Worm (Caenorhabditis elegans): ENCODE results near the gene C50B8.5.

- TF ChIP-seq him-1 (tag; optimal IDR thresholded peaks at IDR 0.05) = no peak
- TF ChIP-seq W03F9.2 (tag; optimal IDR thresholded peaks at IDR 0.05) = no peak
- TF ChIP-seq dao-5 (tag; optimal IDR thresholded peaks at IDR 0.05) = no peak
These were observed 20.8 kb upstream of the C50B8.5 start, which contains the start of gene C56A3.8 for ce11 chrV:13559978-13560377.
